Fruit fly (Drosophila melanogaster): ENCODE results near the gene TTLL4A.

DNA sequence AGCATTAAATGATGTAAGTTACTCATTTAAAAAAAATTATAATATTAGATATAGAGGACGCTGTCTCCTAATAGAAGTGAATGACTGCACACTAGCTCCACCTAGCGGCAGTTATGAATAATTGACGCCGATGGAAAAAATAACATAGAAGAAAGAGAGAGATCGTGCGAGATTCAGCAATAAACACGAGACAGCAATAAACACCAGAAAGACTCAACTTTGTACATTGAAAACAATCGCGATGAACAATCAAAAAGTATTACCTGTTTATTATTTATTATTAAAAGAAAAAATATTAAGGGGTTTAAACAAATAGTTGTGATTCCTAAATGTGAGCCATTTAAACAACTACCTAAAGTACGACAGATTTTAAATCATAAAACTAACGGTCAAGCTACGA, 3.1 kb upstream of the TTLL4A start:
- TF ChIP-seq pan (optimal IDR thresholded peaks at IDR 0.05) (no peak), psq (optimal IDR thresholded peaks at IDR 0.05) (no peak), CG8478 (optimal IDR thresholded peaks at IDR 0.05) (no peak), Dll (optimal IDR thresholded peaks at IDR 0.05) (no peak), usp (GFP tag; optimal IDR thresholded peaks at IDR 0.05) (no peak)

Measured in whole organism.